Fruit fly (Drosophila melanogaster) whole organism, pupa: ENCODE measurements around the gene CG31021.

Experiments used
- CG10348 ChIP-seq: fragments of 200-800 bp; sonication (Bioruptor generic); IDR thresholded peaks from 2 replicates; pipeline ENCODE4 v1.3.6; 2022; ENCODE audit warnings: missing biosample characterization, missing genetic modification characterization
- CG12605 ChIP-seq: fragments of 200-800 bp; sonication (Bioruptor generic); IDR thresholded peaks from 2 replicates; pipeline ENCODE4 v1.3.6; 2022; ENCODE audit warnings: missing biosample characterization, missing genetic modification characterization
- CG13204 ChIP-seq: fragments of 200-800 bp; sonication (Bioruptor generic); optimal IDR thresholded peaks from 2 replicates; lab custom pipeline; 2018; ENCODE audit warnings: missing biosample characterization, mild to moderate bottlenecking, missing genetic modification characterization, moderate library complexity
- CG14655 ChIP-seq: fragments of 200-800 bp; sonication (Bioruptor generic); optimal IDR thresholded peaks from 3 replicates; lab custom pipeline; 2017; ENCODE audit warnings: mild to moderate bottlenecking, missing biosample characterization, missing genetic modification reagents, missing genetic modification characterization
- CG15710 ChIP-seq: fragments of 200-800 bp; sonication (Bioruptor generic); optimal IDR thresholded peaks from 2 replicates; lab custom pipeline; 2018; ENCODE audit warnings: missing biosample characterization, mild to moderate bottlenecking, missing genetic modification characterization, moderate library complexity
- CG17806 ChIP-seq: fragments of 200-800 bp; sonication (Bioruptor generic); optimal IDR thresholded peaks from 2 replicates; lab custom pipeline; 2018; ENCODE audit warnings: missing biosample characterization, mild to moderate bottlenecking, missing genetic modification characterization, moderate library complexity
- CG4496 ChIP-seq: fragments of 200-800 bp; sonication (Bioruptor generic); IDR thresholded peaks from 3 replicates; pipeline ENCODE4 v1.3.6; 2022; ENCODE audit warnings: missing biosample characterization, missing genetic modification characterization
- CG8159 ChIP-seq: fragments of 200-800 bp; sonication (Bioruptor generic); optimal IDR thresholded peaks from 3 replicates; lab custom pipeline; 2018; ENCODE audit warnings: missing biosample characterization, mild to moderate bottlenecking, missing genetic modification characterization, moderate library complexity
- CG9948 ChIP-seq: fragments of 200-800 bp; sonication (Bioruptor generic); optimal IDR thresholded peaks from 2 replicates; lab custom pipeline; 2018; ENCODE audit warnings: missing biosample characterization, mild to moderate bottlenecking, missing genetic modification characterization, moderate library complexity
- EcR ChIP-seq: fragments of 200-800 bp; sonication (Bioruptor generic); optimal IDR thresholded peaks from 3 replicates; lab custom pipeline; 2019; ENCODE audit warnings: missing biosample characterization, missing genetic modification characterization, mild to moderate bottlenecking, moderate library complexity, missing genetic modification reagents
- Ets98B ChIP-seq: fragments of 200-800 bp; sonication (Bioruptor generic); IDR thresholded peaks from 2 replicates; pipeline ENCODE4 v1.3.6; 2022; ENCODE audit warnings: missing biosample characterization, missing genetic modification characterization
- Pif1A ChIP-seq: fragments of 200-800 bp; sonication (Bioruptor generic); optimal IDR thresholded peaks from 3 replicates; lab custom pipeline; 2016; ENCODE audit warnings: missing biosample characterization, missing genetic modification characterization
- Pif1B ChIP-seq: fragments of 200-800 bp; sonication (Bioruptor generic); optimal IDR thresholded peaks from 3 replicates; lab custom pipeline; 2016; ENCODE audit warnings: missing biosample characterization, missing genetic modification characterization
- Snoo ChIP-seq: fragments of 200-800 bp; sonication (Bioruptor generic); optimal IDR thresholded peaks from 3 replicates; lab custom pipeline; 2017; ENCODE audit warnings: missing biosample characterization, mild to moderate bottlenecking, missing genetic modification characterization, inconsistent platforms
- fd96Ca ChIP-seq: fragments of 200-800 bp; sonication (Bioruptor generic); IDR thresholded peaks from 3 replicates; pipeline ENCODE4 v1.3.6; 2022; ENCODE audit warnings: missing biosample characterization, missing genetic modification characterization
- gl ChIP-seq: fragments of 200-800 bp; sonication (Bioruptor generic); optimal IDR thresholded peaks from 2 replicates; lab custom pipeline; 2018; ENCODE audit warnings: missing biosample characterization, mild to moderate bottlenecking, missing genetic modification characterization
- rn ChIP-seq: fragments of 200-800 bp; sonication (Bioruptor generic); IDR thresholded peaks from 2 replicates; pipeline ENCODE4 v1.3.6; 2022; ENCODE audit warnings: missing biosample characterization, missing genetic modification characterization

The CG31021 gene

DNA sequence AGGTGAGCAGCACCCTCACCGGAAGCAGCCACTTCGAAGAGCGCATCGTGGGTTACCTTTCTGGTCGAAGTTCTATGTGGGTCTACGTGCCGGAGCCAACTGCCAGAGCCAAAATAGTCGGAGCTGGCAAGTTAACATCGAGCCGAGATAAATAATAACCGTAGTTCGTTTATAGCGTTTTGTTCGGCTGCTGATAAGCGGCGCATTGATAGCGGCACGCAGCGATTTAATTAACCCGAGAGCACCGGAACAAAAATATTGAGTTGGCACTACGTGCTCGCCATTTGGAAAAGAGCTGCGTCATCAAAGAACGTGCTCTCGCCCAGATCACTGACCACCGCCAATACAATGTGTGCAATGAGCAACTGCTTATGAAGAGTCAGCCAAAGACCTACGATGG lies 46.4 kb downstream of the CG31021 start, which contains the start of gene PH4alphaPV:
Gene PH4alphaPV, minus strand, starts transcription at position 101 of the 400 bp plus-strand sequence.
- no peak for TF ChIP-seq CG12605 (GFP tag; lab: Robert Waterston, UW)
- TF ChIP-seq gl (tag; lab: Kevin White, UChicago): no peak
- TF ChIP-seq fd96Ca (GFP tag; lab: Robert Waterston, UW): no peak
- TF ChIP-seq CG4496 (GFP tag; lab: Robert Waterston, UW): no peak
- no peak for TF ChIP-seq Pif1B (GFP tag; lab: Kevin White, UChicago)
- TF ChIP-seq CG14655: no peak
- no peak for TF ChIP-seq CG10348
- no peak for TF ChIP-seq rn (GFP tag; lab: Robert Waterston, UW)

DNA sequence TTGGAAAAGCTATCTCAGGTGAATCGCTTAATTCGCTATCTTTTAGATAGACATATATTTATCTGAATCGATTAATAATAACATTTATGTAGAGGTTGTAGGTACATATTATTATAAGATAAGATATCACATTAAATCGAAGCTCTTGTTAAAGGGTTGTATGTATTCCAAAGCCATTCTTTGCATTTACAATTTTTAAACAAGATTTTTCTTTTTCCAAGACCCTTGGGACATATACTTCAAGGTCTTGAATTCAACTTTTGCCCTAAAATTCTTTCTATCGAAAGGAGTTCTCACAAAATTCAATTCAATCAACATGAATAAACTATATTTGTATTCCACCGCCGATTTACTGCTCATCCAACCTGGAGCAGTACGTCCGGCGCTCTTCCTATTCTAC lies 46.8 kb downstream of the CG31021 start, which contains the start of gene CG34432:
Gene CG34432, plus strand, starts transcription at position 301 of the 400 bp plus-strand sequence.
- no peak for TF ChIP-seq CG10348
- no peak for TF ChIP-seq gl (tag; lab: Kevin White, UChicago)
- TF ChIP-seq CG14655: no peak
- no peak for TF ChIP-seq rn (GFP tag; lab: Robert Waterston, UW)
- no peak for TF ChIP-seq CG15710
- TF ChIP-seq Ets98B: no peak

DNA sequence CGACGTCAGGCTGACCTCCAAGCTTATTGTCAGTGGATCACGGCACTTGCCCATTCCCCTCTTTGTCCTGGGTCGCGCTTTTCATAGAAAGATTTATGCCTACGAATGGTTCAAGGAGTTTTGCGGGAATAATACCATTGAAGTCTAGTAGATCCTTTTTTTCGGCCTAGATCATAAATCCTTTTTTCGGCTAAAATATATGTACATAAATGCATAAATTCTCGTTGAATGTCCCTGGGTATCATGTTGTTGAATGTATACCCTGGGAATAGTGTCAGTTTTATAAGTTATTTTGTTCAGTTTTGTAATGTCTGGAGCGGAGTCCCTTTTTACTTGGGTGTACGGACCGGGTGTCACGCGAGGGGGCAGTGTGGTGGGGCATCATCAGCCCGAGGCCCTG lies 47.7 kb downstream of the CG31021 start, which contains the start of gene CG34433:
Gene CG34433, plus strand, starts transcription at position 301 of the 400 bp plus-strand sequence.
- TF ChIP-seq gl (tag; lab: Kevin White, UChicago): no peak
- TF ChIP-seq Snoo (tag; lab: Kevin White, UChicago): no peak
- TF ChIP-seq CG13204 (GFP tag; lab: Kevin White, UChicago): no peak
- no peak for TF ChIP-seq rn (GFP tag; lab: Robert Waterston, UW)
- no peak for TF ChIP-seq CG14655
- no peak for TF ChIP-seq CG12605 (GFP tag; lab: Robert Waterston, UW)
- no peak for TF ChIP-seq CG17806
- TF ChIP-seq Pif1A (GFP tag; lab: Kevin White, UChicago): no peak
- TF ChIP-seq CG8159 (tag; lab: Kevin White, UChicago): no peak
- no peak for TF ChIP-seq CG15710
- TF ChIP-seq Pif1B (GFP tag; lab: Kevin White, UChicago): no peak
- TF ChIP-seq CG9948 (tag; lab: Kevin White, UChicago): no peak
- TF ChIP-seq EcR: no peak
- TF ChIP-seq CG10348: no peak
- no peak for TF ChIP-seq fd96Ca (GFP tag; lab: Robert Waterston, UW)
